Fruit fly (Drosophila melanogaster) whole organism, prepupa: ENCODE data around the gene Ir31a.

Experiments used
- CG34406 ChIP-seq: fragments of 200-800 bp; sonication (Bioruptor generic); optimal IDR thresholded peaks from 3 replicates; lab custom pipeline; 2016; ENCODE audit warnings: missing biosample characterization, missing genetic modification characterization
- CG6808 ChIP-seq: fragments of 200-800 bp; sonication (Bioruptor generic); optimal IDR thresholded peaks from 3 replicates; lab custom pipeline; 2017; ENCODE audit warnings: missing biosample characterization, missing genetic modification characterization, mild to moderate bottlenecking, moderate library complexity, missing genetic modification reagents
- Eip78C ChIP-seq: fragments of 200-800 bp; sonication (Bioruptor generic); peaks from one replicate; lab custom pipeline; 2016; ENCODE audit warnings: missing biosample characterization, missing genetic modification characterization
- Hr4 ChIP-seq: fragments of 200-800 bp; sonication (Bioruptor generic); optimal IDR thresholded peaks from 3 replicates; lab custom pipeline; 2016; ENCODE audit warnings: missing biosample characterization, missing genetic modification characterization
- Met ChIP-seq: fragments of 200-800 bp; sonication (Bioruptor generic); optimal IDR thresholded peaks from 3 replicates; lab custom pipeline; 2016; ENCODE audit warnings: missing biosample characterization, missing genetic modification characterization
- Smox ChIP-seq: fragments of 200-800 bp; sonication (Bioruptor generic); optimal IDR thresholded peaks from 3 replicates; lab custom pipeline; 2016; ENCODE audit warnings: missing biosample characterization, missing genetic modification characterization
- Sox102F ChIP-seq: fragments of 200-800 bp; sonication (Bioruptor generic); optimal IDR thresholded peaks from 2 replicates; lab custom pipeline; 2016; ENCODE audit warnings: missing biosample characterization, mild to moderate bottlenecking, missing genetic modification characterization
- dac ChIP-seq: fragments of 200-800 bp; sonication (Bioruptor generic); optimal IDR thresholded peaks from 2 replicates; lab custom pipeline; 2017; ENCODE audit warnings: missing biosample characterization, mild to moderate bottlenecking, missing genetic modification characterization
- topi ChIP-seq: fragments of 200-800 bp; sonication (Bioruptor generic); optimal IDR thresholded peaks from 3 replicates; lab custom pipeline; 2016; ENCODE audit warnings: missing biosample characterization, missing genetic modification characterization

DNA sequence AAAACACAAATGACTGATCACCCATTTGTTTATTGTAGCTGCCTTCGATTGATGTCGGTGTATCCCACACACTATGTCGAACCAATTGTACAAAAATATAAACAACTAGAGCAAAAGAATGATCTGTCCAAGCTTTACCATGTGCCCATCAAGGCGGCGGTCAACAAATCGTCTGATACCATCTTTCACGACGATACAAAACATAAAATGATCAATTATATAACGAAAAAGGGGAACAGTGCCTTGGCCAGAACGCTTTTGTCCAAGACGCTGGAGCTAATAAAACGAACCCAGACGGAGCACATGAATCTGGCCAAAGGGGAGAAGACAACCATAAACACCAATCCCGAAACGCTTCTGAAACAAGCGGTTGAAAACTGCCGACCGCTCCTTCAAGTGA, 18.5 kb upstream of the Ir31a start:
- TF ChIP-seq Met (GFP tag; lab: Kevin White, UChicago) (no peak), Hr4 (GFP tag; lab: Kevin White, UChicago) (no peak), Sox102F (GFP tag; lab: Kevin White, UChicago) (no peak), topi (GFP tag; lab: Kevin White, UChicago) (no peak), CG34406 (GFP tag; lab: Kevin White, UChicago) (no peak), Smox (GFP tag; lab: Kevin White, UChicago) (no peak), CG6808 (GFP tag; lab: Kevin White, UChicago) (no peak), Eip78C (GFP tag; lab: Kevin White, UChicago) (no peak), dac (GFP tag; lab: Kevin White, UChicago) (no peak)
